Worm (Caenorhabditis elegans) whole organism, L1 larva: ENCODE measurements around the gene rmh-2.

ENCODE experiments used
- Y116A8C.19 ChIP-seq: sonication (generic microtip); optimal IDR thresholded peaks from 2 replicates; lab custom pipeline; 2016; ENCODE audit warnings: missing compliant biosample characterization, missing genetic modification characterization, borderline replicate concordance
- ama-1 ChIP-seq: fragments of 150-350 bp; optimal IDR thresholded peaks from 2 replicates; lab custom pipeline; 2014
- blmp-1 ChIP-seq: fragments of 150-350 bp; optimal IDR thresholded peaks from 2 replicates; lab custom pipeline; 2014; ENCODE audit warnings: missing biosample characterization, missing genetic modification characterization
- ceh-82 ChIP-seq, 3 experiments: fragments of 150-350 bp in 1 of 3; sonication (generic microtip) in 2 of 3; optimal IDR thresholded peaks; 2 replicates each; lab custom pipeline; 2014 to 2017; ENCODE audit warnings: missing biosample characterization in 3 of 3, missing genetic modification characterization in 3 of 3
- irx-1 ChIP-seq: sonication (generic microtip); optimal IDR thresholded peaks from 2 replicates; lab custom pipeline; 2016; ENCODE audit warnings: missing genetic modification characterization, missing compliant biosample characterization
- mep-1 ChIP-seq: fragments of 150-350 bp; optimal IDR thresholded peaks from 2 replicates; lab custom pipeline; 2014; ENCODE audit warnings: missing biosample characterization, missing genetic modification characterization
- nhr-11 ChIP-seq: fragments of 150-350 bp; optimal IDR thresholded peaks from 2 replicates; lab custom pipeline; 2014; ENCODE audit warnings: missing biosample characterization, missing genetic modification characterization
- nhr-28 ChIP-seq: fragments of 150-350 bp; optimal IDR thresholded peaks from 2 replicates; lab custom pipeline; 2014; ENCODE audit warnings: missing biosample characterization, missing genetic modification characterization
- pqm-1 ChIP-seq: sonication (generic microtip); optimal IDR thresholded peaks from 3 replicates; lab custom pipeline; 2017; ENCODE audit warnings: missing biosample characterization, missing genetic modification characterization
- swsn-7 ChIP-seq: sonication (generic microtip); optimal IDR thresholded peaks from 2 replicates; lab custom pipeline; 2016; ENCODE audit warnings: missing genetic modification characterization, missing compliant biosample characterization
- zag-1 ChIP-seq: fragments of 150-350 bp; optimal IDR thresholded peaks from 2 replicates; lab custom pipeline; 2014; ENCODE audit warnings: missing biosample characterization, missing genetic modification characterization

- TF ChIP-seq blmp-1 (tag; lab: Kevin White, UChicago): no peak
- no peak for TF ChIP-seq pqm-1 (tag; lab: Kevin White, UChicago)
- TF ChIP-seq swsn-7 (tag; lab: Kevin White, UChicago): no peak
- TF ChIP-seq irx-1 (tag; lab: Kevin White, UChicago): no peak
- TF ChIP-seq ceh-82 (tag; optimal IDR thresholded peaks at IDR 0.05; lab: Kevin White, UChicago): no peak
- TF ChIP-seq nhr-28 (tag; lab: Kevin White, UChicago): no peak
- no peak for TF ChIP-seq zag-1 (tag; lab: Kevin White, UChicago)
- no peak for TF ChIP-seq nhr-11 (tag; lab: Kevin White, UChicago)
- no peak for TF ChIP-seq mep-1 (tag; lab: Kevin White, UChicago)
- TF ChIP-seq ama-1 (lab: Kevin White, UChicago): no peak
- TF ChIP-seq Y116A8C.19 (tag; lab: Kevin White, UChicago): no peak
Measured at ce11 chrV:9916665-9917064, 13.9 kb downstream of the rmh-2 start, which contains the start of gene C50H2.4.
